3 fruit fly cellular contexts compared by ENCODE assay signal in genomic region chr3R:28630861-28631260, dm6.
TF ChIP-seq lines count a peak whose summit lies in the region.

No protein-coding gene starts in this region.

- no peak for TF ChIP-seq CTCF in whole organism, embryonic (GFP tag; optimal IDR thresholded peaks at IDR 0.05; lab: Kevin White, UChicago)

TF ChIP-seq in whole organism, embryonic, 481 proteins besides CTCF, POLR2A, EP300 and RAD21:
- TF ChIP-seq sqz (GFP tag; optimal IDR thresholded peaks at IDR 0.05; lab: Kevin White, UChicago) (peak; percentile 13), CG14710 (tag; optimal IDR thresholded peaks at IDR 0.05; lab: Kevin White, UChicago) (no peak), Pdp1 (GFP tag; optimal IDR thresholded peaks at IDR 0.05; lab: Kevin White, UChicago) (peak in 1 of 2 experiments; percentile 34)

TF ChIP-seq in whole organism, prepupa, 60 proteins besides CTCF, POLR2A, EP300 and RAD21:
- TF ChIP-seq vri (GFP tag; optimal IDR thresholded peaks at IDR 0.05; lab: Kevin White, UChicago) (no peak), CG10669 (GFP tag; optimal IDR thresholded peaks at IDR 0.05; lab: Kevin White, UChicago) (no peak), CG11294 (GFP tag; IDR thresholded peaks at IDR 0.05; lab: Robert Waterston, UW) (no peak), cyc (GFP tag; optimal IDR thresholded peaks at IDR 0.05; lab: Kevin White, UChicago) (no peak), pdm3 (GFP tag; optimal IDR thresholded peaks at IDR 0.05; lab: Kevin White, UChicago) (no peak), CG11762 (GFP tag; optimal IDR thresholded peaks at IDR 0.05; lab: Kevin White, UChicago; ENCODE audit: insufficient read depth) (no peak), topi (GFP tag; optimal IDR thresholded peaks at IDR 0.05; lab: Kevin White, UChicago) (no peak), esn (GFP tag; optimal IDR thresholded peaks at IDR 0.05; lab: Kevin White, UChicago) (no peak), Blimp-1 (GFP tag; optimal IDR thresholded peaks at IDR 0.05; lab: Kevin White, UChicago) (no peak), Eip78C (GFP tag; lab: Kevin White, UChicago) (no peak), Lpt (GFP tag; optimal IDR thresholded peaks at IDR 0.05; lab: Kevin White, UChicago) (no peak), CG6792 (GFP tag; optimal IDR thresholded peaks at IDR 0.05; lab: Kevin White, UChicago) (no peak), fkh (GFP tag; optimal IDR thresholded peaks at IDR 0.05; lab: Kevin White, UChicago) (no peak), CG9139 (GFP tag; optimal IDR thresholded peaks at IDR 0.05; lab: Kevin White, UChicago) (no peak), CG3919 (GFP tag; optimal IDR thresholded peaks at IDR 0.05; lab: Kevin White, UChicago) (no peak), CG10631 (GFP tag; optimal IDR thresholded peaks at IDR 0.05; lab: Kevin White, UChicago) (no peak), spab (GFP tag; optimal IDR thresholded peaks at IDR 0.05; lab: Kevin White, UChicago) (no peak), Eip75B (GFP tag; optimal IDR thresholded peaks at IDR 0.05; lab: Kevin White, UChicago) (no peak), CG4318 (GFP tag; optimal IDR thresholded peaks at IDR 0.05; lab: Kevin White, UChicago) (no peak), CG34406 (GFP tag; optimal IDR thresholded peaks at IDR 0.05; lab: Kevin White, UChicago) (no peak), OdsH (GFP tag; optimal IDR thresholded peaks at IDR 0.05; lab: Kevin White, UChicago) (no peak), svp (GFP tag; lab: Kevin White, UChicago) (no peak), achi (GFP tag; optimal IDR thresholded peaks at IDR 0.05; lab: Kevin White, UChicago) (no peak), net (GFP tag; optimal IDR thresholded peaks at IDR 0.05; lab: Kevin White, UChicago) (no peak), Sox102F (GFP tag; optimal IDR thresholded peaks at IDR 0.05; lab: Kevin White, UChicago) (no peak), CG8119 (GFP tag; IDR thresholded peaks at IDR 0.05; lab: Robert Waterston, UW) (peak; percentile 68; the same call in 2 of the 3 replicates), Sox14 (GFP tag; optimal IDR thresholded peaks at IDR 0.05; lab: Kevin White, UChicago) (no peak), CG7368 (GFP tag; optimal IDR thresholded peaks at IDR 0.05; lab: Kevin White, UChicago) (no peak), Sox15 (GFP tag; optimal IDR thresholded peaks at IDR 0.05; lab: Kevin White, UChicago) (no peak), eg (GFP tag; IDR thresholded peaks at IDR 0.05; lab: Robert Waterston, UW) (peak; percentile 55; the same call in 1 of the 3 replicates), CG15336 (GFP tag; IDR thresholded peaks at IDR 0.05; lab: Robert Waterston, UW) (peak; percentile 56), CG16779 (tag; optimal IDR thresholded peaks at IDR 0.05; lab: Kevin White, UChicago) (no peak), dsx (GFP tag; optimal IDR thresholded peaks at IDR 0.05; lab: Kevin White, UChicago; ENCODE audit: poor library complexity, severe bottlenecking) (no peak), CG8319 (GFP tag; optimal IDR thresholded peaks at IDR 0.05; lab: Kevin White, UChicago) (no peak), CG6276 (GFP tag; optimal IDR thresholded peaks at IDR 0.05; lab: Kevin White, UChicago) (peak; percentile 48)
TF ChIP-seq in whole organism, prepupa: peak in this region for 4.

TF ChIP-seq in whole organism, pupa, 21 proteins besides CTCF, POLR2A, EP300 and RAD21:
- TF ChIP-seq CG32121 (GFP tag; IDR thresholded peaks at IDR 0.05; lab: Robert Waterston, UW), result peak; percentile 45; the same call in 1 of the 2 replicates
- TF ChIP-seq fd96Ca (GFP tag; IDR thresholded peaks at IDR 0.05; lab: Robert Waterston, UW), result no peak
- no peak for TF ChIP-seq Pif1B (GFP tag; optimal IDR thresholded peaks at IDR 0.05; lab: Kevin White, UChicago)
- TF ChIP-seq CG8159 (tag; optimal IDR thresholded peaks at IDR 0.05; lab: Kevin White, UChicago), result no peak
- TF ChIP-seq Ets98B (GFP tag; IDR thresholded peaks at IDR 0.05; lab: Robert Waterston, UW), result no peak
- TF ChIP-seq CG13204 (GFP tag; optimal IDR thresholded peaks at IDR 0.05; lab: Kevin White, UChicago), result no peak
